Worm (Caenorhabditis elegans) whole organism, young adult: ENCODE data around the gene exos-1.
"Not testable (repeated sequence)": the region's sequence is repeated elsewhere in the genome, so short reads cannot be mapped to it uniquely, and the experiment has no call there.

Experiments used
- K11D2.4 ChIP-seq: fragments of 200-800 bp; sonication (Bioruptor generic); IDR thresholded peaks from 2 replicates; pipeline ENCODE4 v1.3.6; 2022; ENCODE audit warnings: missing genetic modification reagents, missing genetic modification characterization, missing compliant biosample characterization
- Y79H2A.3 ChIP-seq: fragments of 200-800 bp; sonication (Bioruptor generic); conservative IDR thresholded peaks from 2 replicates; pipeline ENCODE4 v1.3.6; 2022; ENCODE audit warnings: missing genetic modification reagents, missing genetic modification characterization, missing compliant biosample characterization
- athp-1 ChIP-seq: sonication (generic microtip); optimal IDR thresholded peaks from 2 replicates; lab custom pipeline; 2017; ENCODE audit warnings: mild to moderate bottlenecking, missing genetic modification characterization, missing compliant biosample characterization
- die-1 ChIP-seq: sonication (generic microtip); optimal IDR thresholded peaks from 2 replicates; lab custom pipeline; 2016; ENCODE audit warnings: missing genotype, mild to moderate bottlenecking, missing genetic modification characterization, missing compliant biosample characterization
- dpl-1 ChIP-seq: fragments of 150-350 bp; optimal IDR thresholded peaks from 2 replicates; lab custom pipeline; 2014; ENCODE audit warnings: missing biosample characterization, missing genetic modification reagents, missing genetic modification characterization
- ets-4 ChIP-seq: fragments of 200-800 bp; sonication (Bioruptor generic); optimal IDR thresholded peaks from 2 replicates; lab custom pipeline; 2018; ENCODE audit warnings: mild to moderate bottlenecking, missing genetic modification characterization, missing compliant biosample characterization
- hlh-12 ChIP-seq: sonication (generic microtip); optimal IDR thresholded peaks from 2 replicates; lab custom pipeline; 2016; ENCODE audit warnings: missing genetic modification characterization, missing compliant biosample characterization
- madf-10 ChIP-seq: sonication (generic microtip); optimal IDR thresholded peaks from 2 replicates; lab custom pipeline; 2016; ENCODE audit warnings: mild to moderate bottlenecking, missing genetic modification characterization, missing compliant biosample characterization
- repo-1 ChIP-seq: sonication (generic microtip); optimal IDR thresholded peaks from 2 replicates; lab custom pipeline; 2017; ENCODE audit warnings: mild to moderate bottlenecking, missing genetic modification characterization, missing compliant biosample characterization
- snpc-4 ChIP-seq, 5 experiments: fragments of 150-350 bp in 1 of 5; sonication (generic microtip) in 4 of 5; optimal IDR thresholded peaks; 2 replicates each; lab custom pipeline; 2014 to 2018; ENCODE audit warnings: missing genetic modification characterization in 5 of 5, missing biosample characterization in 3 of 5, antibody characterized with exemption in 2 of 5, mild to moderate bottlenecking in 2 of 5, missing compliant biosample characterization in 2 of 5, missing genotype in 2 of 5, moderate library complexity in 2 of 5, missing genetic modification reagents in 1 of 5
- unc-130 ChIP-seq: sonication (generic microtip); optimal IDR thresholded peaks from 2 replicates; lab custom pipeline; 2016; ENCODE audit warnings: missing genetic modification reagents, missing genetic modification characterization, missing compliant biosample characterization
- ztf-26 ChIP-seq: sonication (generic microtip); optimal IDR thresholded peaks from 2 replicates; lab custom pipeline; 2017; ENCODE audit warnings: missing genetic modification characterization, missing compliant biosample characterization

DNA sequence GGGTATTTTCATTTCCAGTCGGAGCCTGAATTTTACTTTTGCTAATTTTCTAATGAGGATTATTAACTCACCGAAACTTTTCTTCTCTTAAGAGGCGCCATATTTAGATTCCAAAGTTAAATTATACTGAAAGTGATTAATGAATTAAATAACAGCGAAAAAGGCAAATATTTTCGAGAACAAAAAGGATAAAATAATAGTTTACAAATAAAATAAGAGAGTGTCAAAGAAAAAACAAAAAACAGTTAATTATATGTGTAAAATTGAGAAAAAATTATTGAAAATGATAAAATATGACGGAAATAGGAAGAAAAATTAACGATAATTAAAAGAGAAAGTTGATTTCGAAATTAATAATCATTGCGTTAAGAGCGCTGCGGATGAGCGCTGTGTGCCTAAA is 20.5 kb downstream of the exos-1 start, which contains the start of gene Y48A6B.8:
- TF ChIP-seq madf-10; die-1 (tag; lab: Kevin White, UChicago); repo-1; hlh-12 (tag; lab: Kevin White, UChicago); athp-1 (tag; lab: Kevin White, UChicago); Y79H2A.3; snpc-4 (GFP tag; optimal IDR thresholded peaks at IDR 0.05; lab: Kevin White, UChicago); snpc-4 (tag; optimal IDR thresholded peaks at IDR 0.05; lab: Kevin White, UChicago); ets-4 (GFP tag; lab: Kevin White, UChicago); unc-130 (GFP tag; lab: Kevin White, UChicago); dpl-1; K11D2.4 (GFP tag; lab: Robert Waterston, UW); ztf-26 (tag; lab: Kevin White, UChicago): not testable (repeated sequence)
